Worm (Caenorhabditis elegans) whole organism, L3 larva: ENCODE measurements around the gene rad-54.L2.

Experiments
- R02D3.7 ChIP-seq: fragments of 150-350 bp; optimal IDR thresholded peaks from 2 replicates; lab custom pipeline; 2014; ENCODE audit warnings: missing biosample characterization, missing genetic modification characterization
- ZK546.5 ChIP-seq: sonication (generic microtip); optimal IDR thresholded peaks from 2 replicates; lab custom pipeline; 2017; ENCODE audit warnings: missing biosample characterization, missing genetic modification characterization
- aly-2 ChIP-seq: fragments of 150-350 bp; optimal IDR thresholded peaks from 2 replicates; lab custom pipeline; 2014; ENCODE audit warnings: missing biosample characterization, missing genetic modification characterization
- ama-1 ChIP-seq: fragments of 150-350 bp; optimal IDR thresholded peaks from 2 replicates; lab custom pipeline; 2018
- ceh-16 ChIP-seq: sonication (generic microtip); optimal IDR thresholded peaks from 2 replicates; lab custom pipeline; 2017; ENCODE audit warnings: missing biosample characterization, missing genetic modification characterization
- ceh-28 ChIP-seq: fragments of 150-350 bp; optimal IDR thresholded peaks from 2 replicates; lab custom pipeline; 2014; ENCODE audit warnings: missing biosample characterization, missing genetic modification reagents, missing genetic modification characterization
- daf-12 ChIP-seq: fragments of 150-350 bp; optimal IDR thresholded peaks from 2 replicates; lab custom pipeline; 2014; ENCODE audit warnings: missing biosample characterization, missing genetic modification reagents, missing genetic modification characterization
- egl-27 ChIP-seq: sonication (generic microtip); optimal IDR thresholded peaks from 4 replicates; lab custom pipeline; 2017; ENCODE audit warnings: missing biosample characterization, missing genetic modification reagents, missing genetic modification characterization
- elt-1 ChIP-seq: fragments of 150-350 bp; optimal IDR thresholded peaks from 2 replicates; lab custom pipeline; 2014; ENCODE audit warnings: missing biosample characterization, missing genetic modification characterization
- elt-2 ChIP-seq: sonication (generic microtip); optimal IDR thresholded peaks from 2 replicates; lab custom pipeline; 2016; ENCODE audit warnings: missing genetic modification reagents, mild to moderate bottlenecking, missing genetic modification characterization, missing compliant biosample characterization
- elt-3 ChIP-seq, 3 experiments: fragments of 150-350 bp in 1 of 3; sonication (generic microtip) in 2 of 3; optimal IDR thresholded peaks; 2 replicates in 2 of 3; 4 replicates in 1 of 3; lab custom pipeline; 2014 to 2017; ENCODE audit warnings: missing biosample characterization in 3 of 3, missing genetic modification characterization in 3 of 3
- eor-1 ChIP-seq, 2 experiments: fragments of 150-350 bp; optimal IDR thresholded peaks; 2 replicates each; lab custom pipeline; 2014 to 2018; ENCODE audit warnings: missing biosample characterization in 2 of 2, missing genetic modification characterization in 2 of 2
- fkh-2 ChIP-seq: fragments of 150-350 bp; optimal IDR thresholded peaks from 2 replicates; lab custom pipeline; 2014; ENCODE audit warnings: missing biosample characterization, missing genetic modification reagents, missing genetic modification characterization
- fos-1 ChIP-seq: fragments of 150-350 bp; optimal IDR thresholded peaks from 2 replicates; lab custom pipeline; 2014; ENCODE audit warnings: missing biosample characterization, missing genetic modification characterization
- hmg-11 ChIP-seq: sonication (generic microtip); optimal IDR thresholded peaks from 2 replicates; lab custom pipeline; 2016; ENCODE audit warnings: missing genetic modification characterization, missing compliant biosample characterization
- jun-1 ChIP-seq: fragments of 150-350 bp; optimal IDR thresholded peaks from 2 replicates; lab custom pipeline; 2014; ENCODE audit warnings: missing biosample characterization, missing genetic modification reagents, missing genetic modification characterization
- lin-15B ChIP-seq: fragments of 150-350 bp; optimal IDR thresholded peaks from 2 replicates; lab custom pipeline; 2014; ENCODE audit warnings: missing biosample characterization, missing genetic modification characterization
- lin-39 ChIP-seq: fragments of 150-350 bp; optimal IDR thresholded peaks from 2 replicates; lab custom pipeline; 2018; ENCODE audit warnings: missing biosample characterization, missing genetic modification reagents, missing genetic modification characterization
- mdl-1 ChIP-seq: fragments of 150-350 bp; optimal IDR thresholded peaks from 2 replicates; lab custom pipeline; 2014; ENCODE audit warnings: missing biosample characterization, missing genetic modification characterization
- mml-1 ChIP-seq: fragments of 150-350 bp; sonication (generic microtip); optimal IDR thresholded peaks from 3 replicates; lab custom pipeline; 2014; ENCODE audit warnings: missing biosample characterization, missing genetic modification characterization
- nfya-1 ChIP-seq: sonication (generic microtip); optimal IDR thresholded peaks from 2 replicates; lab custom pipeline; 2017; ENCODE audit warnings: missing genetic modification characterization, mild to moderate bottlenecking, missing compliant biosample characterization, antibody characterized with exemption, moderate library complexity; ENCODE audit not compliant: insufficient read depth
- nhr-11 ChIP-seq: fragments of 150-350 bp; optimal IDR thresholded peaks from 2 replicates; lab custom pipeline; 2014; ENCODE audit warnings: missing biosample characterization, missing genetic modification characterization
- nhr-23 ChIP-seq: fragments of 150-350 bp; optimal IDR thresholded peaks from 2 replicates; lab custom pipeline; 2014; ENCODE audit warnings: missing biosample characterization, missing genetic modification reagents, missing genetic modification characterization
- nhr-25 ChIP-seq: sonication (generic microtip); optimal IDR thresholded peaks from 2 replicates; lab custom pipeline; 2017; ENCODE audit warnings: missing biosample characterization, missing genetic modification characterization
- nhr-43 ChIP-seq: sonication (generic microtip); optimal IDR thresholded peaks from 2 replicates; lab custom pipeline; 2016; ENCODE audit warnings: mild to moderate bottlenecking, missing genetic modification characterization, missing compliant biosample characterization; ENCODE audit not compliant: poor library complexity, severe bottlenecking
- nhr-67 ChIP-seq: fragments of 150-350 bp; optimal IDR thresholded peaks from 2 replicates; lab custom pipeline; 2014; ENCODE audit warnings: missing biosample characterization, missing genetic modification characterization
- nhr-76 ChIP-seq: fragments of 150-350 bp; sonication (generic microtip); optimal IDR thresholded peaks from 5 replicates; lab custom pipeline; 2014; ENCODE audit warnings: missing biosample characterization, missing genetic modification characterization
- pha-4 ChIP-seq: fragments of 150-350 bp; optimal IDR thresholded peaks from 2 replicates; lab custom pipeline; 2014; ENCODE audit warnings: missing biosample characterization, missing genetic modification reagents, missing genetic modification characterization
- pqm-1 ChIP-seq: fragments of 150-350 bp; optimal IDR thresholded peaks from 2 replicates; lab custom pipeline; 2017; ENCODE audit warnings: missing biosample characterization, missing genetic modification characterization, inconsistent platforms
- sea-2 ChIP-seq: fragments of 150-350 bp; sonication (generic microtip); optimal IDR thresholded peaks from 4 replicates; lab custom pipeline; 2014; ENCODE audit warnings: missing biosample characterization, missing genetic modification reagents, missing genetic modification characterization
- skn-1 ChIP-seq: fragments of 150-350 bp; optimal IDR thresholded peaks from 2 replicates; lab custom pipeline; 2014; ENCODE audit warnings: missing biosample characterization, missing genetic modification characterization
- snpc-4 ChIP-seq: fragments of 150-350 bp; optimal IDR thresholded peaks from 2 replicates; lab custom pipeline; 2014; ENCODE audit warnings: missing biosample characterization, missing genetic modification characterization
- tbx-2 ChIP-seq: sonication (generic microtip); optimal IDR thresholded peaks from 2 replicates; lab custom pipeline; 2016; ENCODE audit warnings: mild to moderate bottlenecking, missing genetic modification characterization, missing compliant biosample characterization
- unc-62 ChIP-seq: fragments of 150-350 bp; sonication (generic microtip); optimal IDR thresholded peaks from 4 replicates; lab custom pipeline; 2014; ENCODE audit warnings: missing biosample characterization, missing genetic modification reagents, missing genetic modification characterization
- ztf-11 ChIP-seq: fragments of 150-350 bp; optimal IDR thresholded peaks from 2 replicates; lab custom pipeline; 2014; ENCODE audit warnings: missing biosample characterization, missing genetic modification characterization
- ztf-4 ChIP-seq: fragments of 150-350 bp; optimal IDR thresholded peaks from 2 replicates; lab custom pipeline; 2014; ENCODE audit warnings: missing biosample characterization, missing genetic modification characterization

The rad-54.L2 gene

DNA sequence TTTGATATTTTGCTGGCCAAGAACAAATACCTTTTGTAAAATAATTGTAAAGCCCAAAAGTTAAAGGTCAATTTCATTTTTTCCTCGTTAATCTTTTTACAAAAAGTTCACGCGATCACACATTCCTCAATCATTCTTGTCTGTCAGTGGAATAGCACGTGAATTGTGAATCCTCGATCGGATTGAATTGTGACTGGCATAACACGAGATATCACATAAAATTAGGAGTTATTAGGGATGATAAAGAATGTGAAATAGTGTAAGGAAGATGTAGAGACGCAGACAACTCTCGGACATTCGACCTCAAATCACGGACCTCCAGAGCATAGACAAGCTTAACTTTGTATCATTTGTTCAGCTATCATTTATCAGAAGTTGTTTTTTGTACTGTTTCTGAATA is 12.3 kb downstream of the rad-54.L2 start, which contains the start of gene C27B7.6:
TSS of gene C27B7.6 (minus strand) at position 182 of the 400 bp plus-strand sequence.
- TF ChIP-seq sea-2 (GFP tag; lab: Kevin White, UChicago) (no peak), nhr-23 (tag; lab: Kevin White, UChicago) (no peak), nhr-11 (tag; lab: Kevin White, UChicago) (no peak), jun-1 (tag; lab: Kevin White, UChicago) (no peak)

DNA sequence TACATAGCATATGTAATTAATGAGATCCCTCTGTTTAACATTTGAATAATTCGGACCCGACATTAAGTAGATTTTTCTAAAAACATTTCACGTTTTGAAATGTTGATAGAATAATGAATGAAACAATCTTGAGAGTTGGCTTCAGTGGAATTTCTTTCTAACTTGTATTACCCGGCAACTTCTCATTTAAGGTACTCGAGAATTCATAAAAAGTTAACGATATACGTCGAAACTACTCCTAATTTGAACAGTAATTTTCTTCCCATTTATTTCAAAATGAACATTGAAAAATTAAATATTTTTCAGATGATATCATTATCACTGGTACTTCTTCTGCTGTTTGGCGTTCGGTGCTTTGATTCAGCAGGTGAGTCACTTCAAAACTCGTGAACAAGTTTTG is 12.9 kb downstream of the rad-54.L2 start, which contains the start of gene C27B7.7:
TSS of gene C27B7.7 (plus strand) at position 301 of the 400 bp plus-strand sequence.
- TF ChIP-seq R02D3.7 (tag; lab: Kevin White, UChicago) (no peak), tbx-2 (no peak)

DNA sequence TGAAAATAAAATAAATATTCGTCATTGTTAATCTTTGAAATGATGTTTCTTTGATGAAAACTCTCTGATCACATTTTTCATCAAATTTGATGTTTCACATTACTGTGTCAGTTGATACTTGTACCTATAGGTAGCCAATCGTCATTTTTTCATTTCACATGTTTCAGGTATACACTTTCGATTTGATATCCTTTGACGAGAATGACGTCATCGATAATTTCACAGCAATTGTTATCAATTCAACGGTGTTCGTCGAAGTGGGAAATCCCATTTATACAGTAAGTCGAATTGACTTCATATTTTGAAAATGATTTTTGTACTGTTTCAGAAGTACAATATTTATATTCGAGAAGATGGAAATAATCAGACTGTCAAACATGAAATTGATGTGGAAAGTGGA is 20.3 kb downstream of the rad-54.L2 start:
- no peak for TF ChIP-seq mdl-1 (tag; lab: Kevin White, UChicago)
- no peak for TF ChIP-seq pha-4
- TF ChIP-seq snpc-4, result no peak
- TF ChIP-seq egl-27, result no peak
- TF ChIP-seq skn-1, result no peak
- no peak for TF ChIP-seq ztf-11 (tag; lab: Kevin White, UChicago)
- no peak for TF ChIP-seq daf-12
- TF ChIP-seq lin-15B, result no peak
- TF ChIP-seq fkh-2, result no peak
- TF ChIP-seq nhr-76, result no peak
- no peak for TF ChIP-seq nhr-23 (tag; lab: Kevin White, UChicago)

- no peak for TF ChIP-seq mml-1
Measured at ce11 chrIV:8916010-8916409, 22.1 kb downstream of the rad-54.L2 start, which contains the start of gene C27B7.9. Gene C27B7.9, minus strand, starts transcription at chrIV:8916110.

- TF ChIP-seq lin-15B (no peak), daf-12 (no peak), nhr-76 (no peak), skn-1 (no peak), mdl-1 (tag; lab: Kevin White, UChicago) (no peak), fkh-2 (no peak), nhr-67 (tag; lab: Kevin White, UChicago) (no peak), nhr-11 (tag; lab: Kevin White, UChicago) (no peak), ceh-28 (no peak)
Measured at ce11 chrIV:8918790-8919189, 24.9 kb downstream of the rad-54.L2 start, which contains the start of gene rap-1. Gene rap-1, minus strand, starts transcription at chrIV:8918890.

DNA sequence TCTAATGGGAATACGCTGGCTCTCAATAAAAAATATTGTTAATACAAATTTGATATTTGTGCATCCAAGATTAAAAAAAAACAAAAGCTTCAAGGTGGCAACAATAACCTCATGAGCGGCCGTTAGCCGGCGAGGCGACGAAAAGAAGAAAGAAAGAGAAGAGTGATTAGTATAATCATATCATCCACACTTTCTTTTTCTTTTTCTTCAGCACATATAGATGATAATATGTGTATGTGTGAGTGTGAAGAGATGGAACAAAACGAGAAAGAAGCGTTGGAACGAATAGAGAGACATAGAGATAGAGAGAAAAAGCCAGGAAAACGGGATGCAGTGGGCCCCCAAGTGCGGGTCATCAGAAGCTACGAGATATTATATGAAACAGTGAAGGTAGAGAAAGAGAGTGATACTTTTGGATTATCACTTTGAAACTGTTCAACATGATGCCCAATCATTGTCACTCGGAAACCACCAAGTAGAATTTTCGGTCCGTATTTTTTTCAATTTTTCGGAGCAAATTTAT is 26.5 kb downstream of the rad-54.L2 start:
- TF ChIP-seq elt-3 (tag; optimal IDR thresholded peaks at IDR 0.05; lab: Kevin White, UChicago) (peak in 1 of 3 experiments; percentile 56), nhr-43 (tag; lab: Kevin White, UChicago) (peak; percentile 1), elt-2 (tag; lab: Kevin White, UChicago) (no peak), hmg-11 (tag; lab: Kevin White, UChicago) (peak; percentile 41), nhr-23 (tag; lab: Kevin White, UChicago) (peak; percentile 40), aly-2 (tag; lab: Kevin White, UChicago) (no peak), nhr-25 (tag; lab: Kevin White, UChicago) (no peak), lin-39 (peak; percentile 6), pha-4 (no peak), ZK546.5 (tag; lab: Kevin White, UChicago) (no peak), nfya-1 (peak; percentile 23), daf-12 (no peak), unc-62 (GFP tag; lab: Kevin White, UChicago) (no peak), eor-1 (tag; optimal IDR thresholded peaks at IDR 0.05; lab: Kevin White, UChicago) (no peak), nhr-76 (no peak), fos-1 (no peak), pqm-1 (tag; lab: Kevin White, UChicago) (no peak), mml-1 (no peak), elt-1 (tag; lab: Kevin White, UChicago) (no peak), ceh-16 (no peak), ztf-4 (tag; lab: Kevin White, UChicago) (no peak), fkh-2 (no peak), nhr-11 (tag; lab: Kevin White, UChicago) (no peak), sea-2 (GFP tag; lab: Kevin White, UChicago) (no peak), ceh-28 (no peak), skn-1 (no peak), R02D3.7 (tag; lab: Kevin White, UChicago) (no peak), egl-27 (no peak), ama-1 (lab: Kevin White, UChicago) (no peak)
